Worm (Caenorhabditis elegans) whole organism, mixed stage, embryonic: ENCODE results near the gene K09F6.10.

ENCODE experiments used
- ceh-83 ChIP-seq: fragments of 200-800 bp; sonication (Bioruptor generic); optimal IDR thresholded peaks from 2 replicates; lab custom pipeline; 2018; ENCODE audit warnings: mild to moderate bottlenecking, missing genetic modification characterization, missing compliant biosample characterization
- ces-1 ChIP-seq: fragments of 150-350 bp; optimal IDR thresholded peaks from 2 replicates; lab custom pipeline; 2014; ENCODE audit warnings: missing biosample characterization, missing genetic modification reagents, missing genetic modification characterization
- cnd-1 ChIP-seq: fragments of 200-800 bp; sonication (Bioruptor generic); optimal IDR thresholded peaks from 2 replicates; lab custom pipeline; 2018; ENCODE audit warnings: mild to moderate bottlenecking, missing genetic modification characterization, missing compliant biosample characterization
- lin-13 ChIP-seq: fragments of 150-350 bp; optimal IDR thresholded peaks from 2 replicates; lab custom pipeline; 2014; ENCODE audit warnings: missing biosample characterization, missing genetic modification characterization
- lin-32 ChIP-seq: fragments of 200-800 bp; sonication (Bioruptor generic); optimal IDR thresholded peaks from 2 replicates; lab custom pipeline; 2018; ENCODE audit warnings: mild to moderate bottlenecking, missing genetic modification characterization, missing compliant biosample characterization
- lsy-2 ChIP-seq: fragments of 150-350 bp; optimal IDR thresholded peaks from 2 replicates; lab custom pipeline; 2014; ENCODE audit warnings: missing biosample characterization, missing genetic modification characterization
- mls-2 ChIP-seq: sonication (generic microtip); optimal IDR thresholded peaks from 2 replicates; lab custom pipeline; 2016; ENCODE audit warnings: mild to moderate bottlenecking, missing genetic modification characterization, moderate library complexity, missing compliant biosample characterization
- nhr-237 ChIP-seq: fragments of 150-350 bp; optimal IDR thresholded peaks from 2 replicates; lab custom pipeline; 2014; ENCODE audit warnings: missing biosample characterization, missing genetic modification characterization
- nhr-28 ChIP-seq: fragments of 150-350 bp; optimal IDR thresholded peaks from 2 replicates; lab custom pipeline; 2014; ENCODE audit warnings: missing biosample characterization, missing genetic modification characterization
- nhr-76 ChIP-seq: sonication (generic microtip); optimal IDR thresholded peaks from 2 replicates; lab custom pipeline; 2017; ENCODE audit warnings: missing biosample characterization, missing genetic modification characterization
- snpc-4 ChIP-seq: fragments of 150-350 bp; optimal IDR thresholded peaks from 2 replicates; lab custom pipeline; 2014; ENCODE audit warnings: missing biosample characterization, missing genetic modification characterization
- unc-39 ChIP-seq: fragments of 150-350 bp; optimal IDR thresholded peaks from 2 replicates; lab custom pipeline; 2014; ENCODE audit warnings: missing biosample characterization, missing genetic modification characterization
- unc-62 ChIP-seq: fragments of 150-350 bp; optimal IDR thresholded peaks from 2 replicates; lab custom pipeline; 2014; ENCODE audit warnings: missing biosample characterization, missing genetic modification reagents, missing genetic modification characterization

ce11 chrII:2322857-2323518 is 34.3 kb upstream of the K09F6.10 start, which contains the start of the genes ZK1240.6 and ZK1240.2:
- no peak for TF ChIP-seq nhr-76 (tag; lab: Kevin White, UChicago)
- no peak for TF ChIP-seq lin-13 (tag; lab: Kevin White, UChicago)
- TF ChIP-seq cnd-1 (tag; lab: Kevin White, UChicago): no peak
- TF ChIP-seq lsy-2: no peak
- TF ChIP-seq unc-62 (GFP tag; lab: Kevin White, UChicago): no peak
- no peak for TF ChIP-seq nhr-237 (tag; lab: Kevin White, UChicago)
- no peak for TF ChIP-seq ceh-83 (GFP tag; lab: Kevin White, UChicago)
- no peak for TF ChIP-seq snpc-4
- TF ChIP-seq lin-32 (GFP tag; lab: Kevin White, UChicago): no peak
- TF ChIP-seq mls-2: no peak
- no peak for TF ChIP-seq ces-1 (GFP tag; lab: Kevin White, UChicago)
- no peak for TF ChIP-seq unc-39 (tag; lab: Kevin White, UChicago)
- no peak for TF ChIP-seq nhr-28 (tag; lab: Kevin White, UChicago)
